Fruit fly (Drosophila melanogaster): ENCODE measurements around the gene Mettl14.

The Mettl14 gene

dm6 chr2L:8274958-8275584 is 33.2 kb upstream of the Mettl14 start (continued):
- TF ChIP-seq B-H2 (GFP tag; optimal IDR thresholded peaks at IDR 0.05) (no peak), CG15011 (GFP tag; optimal IDR thresholded peaks at IDR 0.05) (peak; percentile 49), caup (GFP tag; optimal IDR thresholded peaks at IDR 0.05; ENCODE audit: severe bottlenecking) (peak; percentile 14), CG7839 (tag; optimal IDR thresholded peaks at IDR 0.05) (peak; percentile 78), Nf-YC (tag; optimal IDR thresholded peaks at IDR 0.05) (no peak), br (optimal IDR thresholded peaks at IDR 0.05) (no peak), sens-2 (GFP tag; IDR thresholded peaks at IDR 0.05) (0 out of 2 replicates have a peak, but pooled peaks have one; percentile 11)

dm6 chr2L:8276287-8276686 is 31.9 kb upstream of the Mettl14 start:
- TF ChIP-seq CG15696 (tag; optimal IDR thresholded peaks at IDR 0.05) (peak; percentile 85), CkIIα-i1 (GFP tag; IDR thresholded peaks at IDR 0.05) (no peak), Pdp1 (GFP tag; optimal IDR thresholded peaks at IDR 0.05) (peak in 1 of 2 experiments; percentile 43), hb (GFP tag; IDR thresholded peaks at IDR 0.05; ENCODE audit: partially characterized antibody) (no peak), Nf-YB (GFP tag; optimal IDR thresholded peaks at IDR 0.05) (peak; percentile 11), CG15479 (GFP tag; optimal IDR thresholded peaks at IDR 0.05) (peak; percentile 92), gsb-n (tag; optimal IDR thresholded peaks at IDR 0.05) (peak; percentile 7), sisA (GFP tag; IDR thresholded peaks at IDR 0.05) (no peak), CG14710 (tag; optimal IDR thresholded peaks at IDR 0.05) (peak; percentile 21), CG8478 (optimal IDR thresholded peaks at IDR 0.05) (no peak), CG8924 (tag; optimal IDR thresholded peaks at IDR 0.05) (peak; percentile 43), fd102C (GFP tag; optimal IDR thresholded peaks at IDR 0.05) (peak; percentile 88), CG6689 (GFP tag; IDR thresholded peaks at IDR 0.05) (no peak), CG11085 (GFP tag; IDR thresholded peaks at IDR 0.05) (no peak), stc (GFP tag; IDR thresholded peaks at IDR 0.05) (no peak), sens (GFP tag) (peak; percentile 81), CG8290 (GFP tag; optimal IDR thresholded peaks at IDR 0.05) (no peak), CG8290 (tag; optimal IDR thresholded peaks at IDR 0.05) (peak in 1 of 2 experiments; percentile 21), twi (tag; optimal IDR thresholded peaks at IDR 0.05) (peak; percentile 23), insv (GFP tag; optimal IDR thresholded peaks at IDR 0.05) (peak in 1 of 2 experiments; percentile 43), chm (GFP tag; IDR thresholded peaks at IDR 0.05) (0 out of 2 replicates have a peak, but pooled peaks have one; percentile 45), lola (GFP tag; optimal IDR thresholded peaks at IDR 0.05) (peak in 1 of 3 experiments; percentile 10), Kr (GFP tag; optimal IDR thresholded peaks at IDR 0.05) (peak; percentile 86), kni (GFP tag; optimal IDR thresholded peaks at IDR 0.05) (peak; percentile 72), CG7745 (tag; optimal IDR thresholded peaks at IDR 0.05) (peak; percentile 80), CG2199 (GFP tag; IDR thresholded peaks at IDR 0.05) (peak; percentile 58; the same call in 1 of the 3 replicates), D (optimal IDR thresholded peaks at IDR 0.05) (no peak), D (GFP tag; optimal IDR thresholded peaks at IDR 0.05) (peak; percentile 19), nom (GFP tag; optimal IDR thresholded peaks at IDR 0.05) (no peak), CG3281 (GFP tag; optimal IDR thresholded peaks at IDR 0.05) (no peak), HHEX (GFP tag; optimal IDR thresholded peaks at IDR 0.05) (no peak), Sry-δ (GFP tag; optimal IDR thresholded peaks at IDR 0.05) (no peak), CG33557 (GFP tag; optimal IDR thresholded peaks at IDR 0.05) (peak; percentile 8), CG16863 (GFP tag; optimal IDR thresholded peaks at IDR 0.05) (no peak), CG6813 (GFP tag; optimal IDR thresholded peaks at IDR 0.05) (peak; percentile 35), gem (tag; optimal IDR thresholded peaks at IDR 0.05) (peak; percentile 10), pzg (GFP tag; optimal IDR thresholded peaks at IDR 0.05) (no peak), otp (GFP tag; IDR thresholded peaks at IDR 0.05) (0 out of 3 replicates have a peak, but pooled peaks have one; percentile 36), ac (GFP tag; optimal IDR thresholded peaks at IDR 0.05) (peak; percentile 81), CG10959 (GFP tag; IDR thresholded peaks at IDR 0.05) (0 out of 2 replicates have a peak, but pooled peaks have one; percentile 33), mld (GFP tag; IDR thresholded peaks at IDR 0.05; ENCODE audit: partially characterized antibody) (no peak)
